Worm (Caenorhabditis elegans) whole organism, mixed stage, embryonic: Measurements from ENCODE around the gene tmbi-4.

ENCODE experiments used
- bed-3 ChIP-seq: fragments of 200-800 bp; sonication (Bioruptor generic); optimal IDR thresholded peaks from 3 replicates; lab custom pipeline; 2018; ENCODE audit warnings: mild to moderate bottlenecking, missing genetic modification characterization, moderate library complexity, missing compliant biosample characterization
- blmp-1 ChIP-seq: fragments of 150-350 bp; optimal IDR thresholded peaks from 2 replicates; lab custom pipeline; 2014; ENCODE audit warnings: missing biosample characterization, missing genetic modification characterization
- ceh-43 ChIP-seq: fragments of 200-800 bp; sonication (Bioruptor generic); optimal IDR thresholded peaks from 2 replicates; lab custom pipeline; 2018; ENCODE audit warnings: mild to moderate bottlenecking, missing genetic modification characterization, moderate library complexity, missing compliant biosample characterization
- ces-1 ChIP-seq: fragments of 150-350 bp; optimal IDR thresholded peaks from 2 replicates; lab custom pipeline; 2014; ENCODE audit warnings: missing biosample characterization, missing genetic modification reagents, missing genetic modification characterization
- cnd-1 ChIP-seq: fragments of 200-800 bp; sonication (Bioruptor generic); optimal IDR thresholded peaks from 2 replicates; lab custom pipeline; 2018; ENCODE audit warnings: mild to moderate bottlenecking, missing genetic modification characterization, missing compliant biosample characterization
- drap-1 ChIP-seq: fragments of 200-800 bp; sonication (Bioruptor generic); optimal IDR thresholded peaks from 3 replicates; lab custom pipeline; 2018; ENCODE audit warnings: mild to moderate bottlenecking, missing genetic modification characterization, missing compliant biosample characterization
- elt-1 ChIP-seq: sonication (generic microtip); optimal IDR thresholded peaks from 2 replicates; lab custom pipeline; 2017; ENCODE audit warnings: missing genetic modification characterization, mild to moderate bottlenecking, missing compliant biosample characterization, antibody characterized with exemption, moderate library complexity, borderline replicate concordance; ENCODE audit not compliant: insufficient read depth
- elt-3 ChIP-seq: fragments of 150-350 bp; optimal IDR thresholded peaks from 2 replicates; lab custom pipeline; 2014; ENCODE audit warnings: missing biosample characterization, missing genetic modification characterization
- flh-1 ChIP-seq: fragments of 200-800 bp; sonication (Bioruptor generic); optimal IDR thresholded peaks from 2 replicates; lab custom pipeline; 2018; ENCODE audit warnings: mild to moderate bottlenecking, missing genetic modification characterization, moderate library complexity, missing compliant biosample characterization
- hlh-1 ChIP-seq: fragments of 150-350 bp; optimal IDR thresholded peaks from 2 replicates; lab custom pipeline; 2014; ENCODE audit warnings: missing biosample characterization, missing genetic modification reagents, missing genetic modification characterization
- lin-13 ChIP-seq: fragments of 150-350 bp; optimal IDR thresholded peaks from 2 replicates; lab custom pipeline; 2014; ENCODE audit warnings: missing biosample characterization, missing genetic modification characterization
- lin-32 ChIP-seq: fragments of 200-800 bp; sonication (Bioruptor generic); optimal IDR thresholded peaks from 2 replicates; lab custom pipeline; 2018; ENCODE audit warnings: mild to moderate bottlenecking, missing genetic modification characterization, missing compliant biosample characterization
- lsy-2 ChIP-seq: fragments of 150-350 bp; optimal IDR thresholded peaks from 2 replicates; lab custom pipeline; 2014; ENCODE audit warnings: missing biosample characterization, missing genetic modification characterization
- mab-5 ChIP-seq: fragments of 150-350 bp; optimal IDR thresholded peaks from 2 replicates; lab custom pipeline; 2014; ENCODE audit warnings: missing biosample characterization, missing genetic modification characterization
- mep-1 ChIP-seq: fragments of 150-350 bp; optimal IDR thresholded peaks from 2 replicates; lab custom pipeline; 2017; ENCODE audit warnings: missing biosample characterization, missing genetic modification reagents, missing genetic modification characterization, inconsistent platforms
- mls-2 ChIP-seq: sonication (generic microtip); optimal IDR thresholded peaks from 2 replicates; lab custom pipeline; 2016; ENCODE audit warnings: mild to moderate bottlenecking, missing genetic modification characterization, moderate library complexity, missing compliant biosample characterization
- nhr-12 ChIP-seq: fragments of 150-350 bp; optimal IDR thresholded peaks from 2 replicates; lab custom pipeline; 2014; ENCODE audit warnings: missing biosample characterization, missing genetic modification characterization
- nhr-2 ChIP-seq: fragments of 150-350 bp; optimal IDR thresholded peaks from 2 replicates; lab custom pipeline; 2014; ENCODE audit warnings: missing biosample characterization, missing genetic modification characterization
- nhr-28 ChIP-seq: fragments of 150-350 bp; optimal IDR thresholded peaks from 2 replicates; lab custom pipeline; 2014; ENCODE audit warnings: missing biosample characterization, missing genetic modification characterization
- nhr-76 ChIP-seq: sonication (generic microtip); optimal IDR thresholded peaks from 2 replicates; lab custom pipeline; 2017; ENCODE audit warnings: missing biosample characterization, missing genetic modification characterization
- pha-4 ChIP-seq: fragments of 150-350 bp; optimal IDR thresholded peaks from 2 replicates; lab custom pipeline; 2018; ENCODE audit warnings: missing biosample characterization, missing genetic modification reagents, missing genetic modification characterization
- snpc-4 ChIP-seq: fragments of 150-350 bp; optimal IDR thresholded peaks from 2 replicates; lab custom pipeline; 2014; ENCODE audit warnings: missing biosample characterization, missing genetic modification characterization
- sptf-1 ChIP-seq: sonication (generic microtip); optimal IDR thresholded peaks from 2 replicates; lab custom pipeline; 2017; ENCODE audit warnings: mild to moderate bottlenecking, missing genetic modification characterization, moderate library complexity, missing compliant biosample characterization
- tbx-8 ChIP-seq: fragments of 200-800 bp; sonication (Bioruptor generic); optimal IDR thresholded peaks from 2 replicates; lab custom pipeline; 2018; ENCODE audit warnings: mild to moderate bottlenecking, missing genetic modification characterization, moderate library complexity, missing compliant biosample characterization
- unc-120 ChIP-seq: sonication (generic microtip); optimal IDR thresholded peaks from 2 replicates; lab custom pipeline; 2017; ENCODE audit warnings: missing genetic modification characterization, missing compliant biosample characterization; ENCODE audit not compliant: poor library complexity, severe bottlenecking
- unc-39 ChIP-seq: fragments of 150-350 bp; optimal IDR thresholded peaks from 2 replicates; lab custom pipeline; 2014; ENCODE audit warnings: missing biosample characterization, missing genetic modification characterization
- unc-62 ChIP-seq: fragments of 150-350 bp; optimal IDR thresholded peaks from 2 replicates; lab custom pipeline; 2014; ENCODE audit warnings: missing biosample characterization, missing genetic modification reagents, missing genetic modification characterization
- zip-8 ChIP-seq: fragments of 150-350 bp; optimal IDR thresholded peaks from 2 replicates; lab custom pipeline; 2014; ENCODE audit warnings: missing biosample characterization, missing genetic modification characterization
- ztf-11 ChIP-seq: fragments of 150-350 bp; optimal IDR thresholded peaks from 2 replicates; lab custom pipeline; 2014; ENCODE audit warnings: missing biosample characterization, missing genetic modification characterization

The tmbi-4 gene

ce11 chrX:9111585-9111984 is 38.9 kb upstream of the tmbi-4 start:
- no peak for TF ChIP-seq nhr-28 (tag; lab: Kevin White, UChicago)
- TF ChIP-seq lin-32 (GFP tag; lab: Kevin White, UChicago), result no peak
- TF ChIP-seq nhr-76 (tag; lab: Kevin White, UChicago), result no peak
- TF ChIP-seq elt-3 (tag; lab: Kevin White, UChicago), result no peak
- no peak for TF ChIP-seq mls-2
- TF ChIP-seq drap-1, result no peak
- no peak for TF ChIP-seq blmp-1 (tag; lab: Kevin White, UChicago)
- TF ChIP-seq ces-1, result no peak
- no peak for TF ChIP-seq ztf-11 (tag; lab: Kevin White, UChicago)
- no peak for TF ChIP-seq sptf-1 (tag; lab: Kevin White, UChicago)
- TF ChIP-seq unc-39 (tag; lab: Kevin White, UChicago), result no peak
- TF ChIP-seq pha-4 (tag; lab: Kevin White, UChicago), result no peak
- TF ChIP-seq hlh-1, result no peak
- TF ChIP-seq unc-62 (GFP tag; lab: Kevin White, UChicago), result no peak
- TF ChIP-seq nhr-12 (tag; lab: Kevin White, UChicago), result no peak
- TF ChIP-seq lin-13, result no peak
- no peak for TF ChIP-seq nhr-2 (tag; lab: Kevin White, UChicago)
- no peak for TF ChIP-seq flh-1 (GFP tag; lab: Kevin White, UChicago)

- TF ChIP-seq lsy-2 (peak; percentile 14), sptf-1 (tag; lab: Kevin White, UChicago) (peak; percentile 10), bed-3 (GFP tag; lab: Kevin White, UChicago) (no peak), nhr-76 (tag; lab: Kevin White, UChicago) (no peak), ztf-11 (tag; lab: Kevin White, UChicago) (no peak), unc-62 (GFP tag; lab: Kevin White, UChicago) (no peak), pha-4 (tag; lab: Kevin White, UChicago) (peak; percentile 21), mep-1 (tag; lab: Kevin White, UChicago) (peak; percentile 24), unc-120 (tag; lab: Kevin White, UChicago) (no peak), lin-13 (peak; percentile 11), cnd-1 (tag; lab: Kevin White, UChicago) (no peak), lin-32 (GFP tag; lab: Kevin White, UChicago) (no peak), tbx-8 (no peak), ces-1 (peak; percentile 53)
- TF ChIP-seq, all 35 proteins: peak for 6
These were observed 36.7 kb upstream of the tmbi-4 start, which contains the start of gene C25A11.2 for ce11 chrX:9113829-9114228. Gene C25A11.2 (plus strand): TSS chrX:9114066.

- no peak for TF ChIP-seq sptf-1 (tag; lab: Kevin White, UChicago)
- no peak for TF ChIP-seq nhr-28 (tag; lab: Kevin White, UChicago)
- TF ChIP-seq elt-1 (tag; lab: Kevin White, UChicago), result no peak
- no peak for TF ChIP-seq unc-120 (tag; lab: Kevin White, UChicago)
- TF ChIP-seq lin-13, result no peak
- TF ChIP-seq flh-1 (GFP tag; lab: Kevin White, UChicago), result no peak
- TF ChIP-seq mep-1 (tag; lab: Kevin White, UChicago), result no peak
- no peak for TF ChIP-seq zip-8 (tag; lab: Kevin White, UChicago)
- TF ChIP-seq blmp-1 (tag; lab: Kevin White, UChicago), result no peak
- TF ChIP-seq ceh-43 (GFP tag; lab: Kevin White, UChicago), result no peak
- TF ChIP-seq mls-2, result no peak
- no peak for TF ChIP-seq tbx-8
- no peak for TF ChIP-seq drap-1
- TF ChIP-seq mab-5 (tag; lab: Kevin White, UChicago), result no peak
- TF ChIP-seq unc-62 (GFP tag; lab: Kevin White, UChicago), result no peak
- no peak for TF ChIP-seq elt-3 (tag; lab: Kevin White, UChicago)
- TF ChIP-seq cnd-1 (tag; lab: Kevin White, UChicago), result no peak
- TF ChIP-seq hlh-1, result no peak
These were observed 33.0 kb upstream of the tmbi-4 start for ce11 chrX:9117541-9117940.

- peak; percentile 5 for TF ChIP-seq mls-2
- peak; percentile 32 for TF ChIP-seq sptf-1 (tag; lab: Kevin White, UChicago)
- peak; percentile 56 for TF ChIP-seq elt-1 (tag; lab: Kevin White, UChicago)
These were observed 31.8 kb upstream of the tmbi-4 start for ce11 chrX:9118741-9119140.

- TF ChIP-seq mls-2, result no peak
- TF ChIP-seq elt-3 (tag; lab: Kevin White, UChicago), result no peak
- no peak for TF ChIP-seq snpc-4
These were observed 13.1 kb upstream of the tmbi-4 start, which contains the start of gene B0563.6 for ce11 chrX:9137402-9137801. Gene B0563.6 (plus strand): TSS chrX:9137702.
